Worm (Caenorhabditis elegans) whole organism, L1 larva: ENCODE data around the gene T21B4.15.
"Not testable (repeated sequence)": the region's sequence is repeated elsewhere in the genome, so short reads cannot be mapped to it uniquely, and the experiment has no call there.

Source experiments
- C16A3.4 ChIP-seq: fragments of 150-350 bp; optimal IDR thresholded peaks from 2 replicates; lab custom pipeline; 2014; ENCODE audit warnings: missing biosample characterization, missing genetic modification characterization
- C34B4.2 ChIP-seq: sonication (generic microtip); optimal IDR thresholded peaks from 2 replicates; lab custom pipeline; 2017; ENCODE audit warnings: mild to moderate bottlenecking, missing genetic modification characterization, missing compliant biosample characterization
- F16B12.6 ChIP-seq: fragments of 150-350 bp; optimal IDR thresholded peaks from 2 replicates; lab custom pipeline; 2014; ENCODE audit warnings: missing biosample characterization, missing genetic modification characterization
- Y116A8C.19 ChIP-seq: sonication (generic microtip); optimal IDR thresholded peaks from 2 replicates; lab custom pipeline; 2016; ENCODE audit warnings: missing compliant biosample characterization, missing genetic modification characterization, borderline replicate concordance
- aly-2 ChIP-seq: fragments of 150-350 bp; optimal IDR thresholded peaks from 2 replicates; lab custom pipeline; 2014; ENCODE audit warnings: missing biosample characterization, missing genetic modification characterization
- ama-1 ChIP-seq: fragments of 150-350 bp; optimal IDR thresholded peaks from 2 replicates; lab custom pipeline; 2014
- blmp-1 ChIP-seq: fragments of 150-350 bp; optimal IDR thresholded peaks from 2 replicates; lab custom pipeline; 2014; ENCODE audit warnings: missing biosample characterization, missing genetic modification characterization
- ceh-8 ChIP-seq: fragments of 200-800 bp; sonication (Bioruptor generic); optimal IDR thresholded peaks from 2 replicates; lab custom pipeline; 2018; ENCODE audit warnings: mild to moderate bottlenecking, missing genetic modification characterization, moderate library complexity, missing compliant biosample characterization
- ceh-82 ChIP-seq, 3 experiments: fragments of 150-350 bp in 1 of 3; sonication (generic microtip) in 2 of 3; optimal IDR thresholded peaks; 2 replicates each; lab custom pipeline; 2014 to 2017; ENCODE audit warnings: missing biosample characterization in 3 of 3, missing genetic modification characterization in 3 of 3
- ceh-90 ChIP-seq: sonication (generic microtip); optimal IDR thresholded peaks from 2 replicates; lab custom pipeline; 2016; ENCODE audit warnings: missing genetic modification characterization, missing compliant biosample characterization
- dsc-1 ChIP-seq: sonication (generic microtip); optimal IDR thresholded peaks from 2 replicates; lab custom pipeline; 2016; ENCODE audit warnings: mild to moderate bottlenecking, missing genetic modification characterization, missing compliant biosample characterization
- efl-1 ChIP-seq, 4 experiments: fragments of 150-350 bp; optimal IDR thresholded peaks in 3 of 4; peaks in 1 of 4; 1 replicate in 1 of 4; 2 replicates in 3 of 4; lab custom pipeline; 2014; ENCODE audit warnings: missing biosample characterization in 2 of 4, missing genetic modification characterization in 2 of 4, missing genetic modification reagents in 2 of 4
- egl-27 ChIP-seq, 2 experiments: fragments of 150-350 bp in 1 of 2; sonication (generic microtip); optimal IDR thresholded peaks; 3 replicates each; lab custom pipeline; 2017 to 2018; ENCODE audit warnings: missing biosample characterization in 2 of 2, missing genetic modification characterization in 2 of 2, missing genetic modification reagents in 2 of 2
- elt-2 ChIP-seq: sonication (generic microtip); optimal IDR thresholded peaks from 2 replicates; lab custom pipeline; 2016; ENCODE audit warnings: missing genetic modification characterization, mild to moderate bottlenecking, inconsistent platforms, missing compliant biosample characterization, missing genetic modification reagents
- elt-3 ChIP-seq, 6 experiments: fragments of 150-350 bp in 1 of 6; sonication (generic microtip); optimal IDR thresholded peaks; 2 replicates each; lab custom pipeline; 2017 to 2018; ENCODE audit warnings: missing biosample characterization in 6 of 6, missing genetic modification characterization in 6 of 6, inconsistent platforms in 1 of 6
- fkh-8 ChIP-seq: sonication (generic microtip); optimal IDR thresholded peaks from 2 replicates; lab custom pipeline; 2016; ENCODE audit warnings: mild to moderate bottlenecking, missing genetic modification characterization, missing compliant biosample characterization
- hlh-4 ChIP-seq: sonication (generic microtip); optimal IDR thresholded peaks from 2 replicates; lab custom pipeline; 2016; ENCODE audit warnings: mild to moderate bottlenecking, missing genetic modification characterization, missing compliant biosample characterization
- lin-14 ChIP-seq: fragments of 200-800 bp; sonication (Bioruptor generic); optimal IDR thresholded peaks from 2 replicates; lab custom pipeline; 2018; ENCODE audit warnings: mild to moderate bottlenecking, missing genetic modification characterization, moderate library complexity, missing compliant biosample characterization
- lin-35 ChIP-seq, 2 experiments: fragments of 150-350 bp; optimal IDR thresholded peaks; 2 replicates each; lab custom pipeline; 2014; ENCODE audit warnings: missing biosample characterization in 2 of 2, missing genetic modification characterization in 2 of 2, missing genetic modification reagents in 2 of 2
- lsy-2 ChIP-seq, 2 experiments: fragments of 150-350 bp; optimal IDR thresholded peaks; 2 replicates each; lab custom pipeline; 2014; ENCODE audit warnings: missing biosample characterization in 2 of 2, missing genetic modification characterization in 2 of 2
- mab-9 ChIP-seq: fragments of 200-800 bp; sonication (Bioruptor generic); IDR thresholded peaks from 2 replicates; pipeline ENCODE4 v1.3.6; 2022; ENCODE audit warnings: missing genetic modification reagents, missing genetic modification characterization, missing compliant biosample characterization
- mdl-1 ChIP-seq, 2 experiments: fragments of 150-350 bp; optimal IDR thresholded peaks; 2 replicates each; lab custom pipeline; 2014 to 2017; ENCODE audit warnings: missing biosample characterization in 2 of 2, missing genetic modification characterization in 2 of 2, inconsistent platforms in 1 of 2
- nhr-11 ChIP-seq: fragments of 150-350 bp; optimal IDR thresholded peaks from 2 replicates; lab custom pipeline; 2014; ENCODE audit warnings: missing biosample characterization, missing genetic modification characterization
- nhr-237 ChIP-seq: fragments of 150-350 bp; optimal IDR thresholded peaks from 2 replicates; lab custom pipeline; 2014; ENCODE audit warnings: missing biosample characterization, missing genetic modification characterization
- nhr-71 ChIP-seq: sonication (generic microtip); optimal IDR thresholded peaks from 2 replicates; lab custom pipeline; 2016; ENCODE audit warnings: mild to moderate bottlenecking, missing genetic modification characterization, moderate library complexity, missing compliant biosample characterization
- nhr-76 ChIP-seq: sonication (generic microtip); optimal IDR thresholded peaks from 2 replicates; lab custom pipeline; 2017; ENCODE audit warnings: missing biosample characterization, missing genetic modification characterization
- nhr-85 ChIP-seq: sonication (generic microtip); peaks from one replicate; lab custom pipeline; 2016; ENCODE audit warnings: missing genetic modification characterization, inconsistent platforms, missing compliant biosample characterization
- pag-3 ChIP-seq: sonication (generic microtip); optimal IDR thresholded peaks from 2 replicates; lab custom pipeline; 2017; ENCODE audit warnings: missing genetic modification characterization, mild to moderate bottlenecking, missing compliant biosample characterization, antibody characterized with exemption, borderline replicate concordance; ENCODE audit not compliant: insufficient read depth
- pqm-1 ChIP-seq: sonication (generic microtip); optimal IDR thresholded peaks from 3 replicates; lab custom pipeline; 2017; ENCODE audit warnings: missing biosample characterization, missing genetic modification characterization
- snu-23 ChIP-seq: sonication (generic microtip); optimal IDR thresholded peaks from 2 replicates; lab custom pipeline; 2016; ENCODE audit warnings: missing genetic modification characterization, missing compliant biosample characterization
- sox-4 ChIP-seq: sonication (generic microtip); optimal IDR thresholded peaks from 2 replicates; lab custom pipeline; 2016; ENCODE audit warnings: missing genetic modification characterization, missing compliant biosample characterization
- tbx-2 ChIP-seq: sonication (generic microtip); optimal IDR thresholded peaks from 2 replicates; lab custom pipeline; 2016; ENCODE audit warnings: missing genetic modification characterization, missing compliant biosample characterization
- tlp-1 ChIP-seq: fragments of 150-350 bp; optimal IDR thresholded peaks from 2 replicates; lab custom pipeline; 2014; ENCODE audit warnings: missing biosample characterization, missing genetic modification characterization
- unc-30 ChIP-seq: sonication (generic microtip); optimal IDR thresholded peaks from 2 replicates; lab custom pipeline; 2017; ENCODE audit warnings: missing biosample characterization, missing genetic modification characterization
- vab-15 ChIP-seq: sonication (generic microtip); optimal IDR thresholded peaks from 2 replicates; lab custom pipeline; 2017; ENCODE audit warnings: missing genotype, mild to moderate bottlenecking, missing genetic modification characterization, missing compliant biosample characterization
- xbp-1 ChIP-seq: sonication (generic microtip); optimal IDR thresholded peaks from 2 replicates; lab custom pipeline; 2016; ENCODE audit warnings: missing genetic modification characterization, missing compliant biosample characterization
- zip-4 ChIP-seq: fragments of 200-800 bp; sonication (Bioruptor generic); optimal IDR thresholded peaks from 2 replicates; lab custom pipeline; 2018; ENCODE audit warnings: mild to moderate bottlenecking, missing genetic modification characterization, moderate library complexity, missing compliant biosample characterization
- ztf-11 ChIP-seq, 2 experiments: sonication (generic microtip); optimal IDR thresholded peaks; 2 replicates each; lab custom pipeline; 2016 to 2017; ENCODE audit warnings: missing genetic modification characterization in 2 of 2, missing biosample characterization in 1 of 2, missing compliant biosample characterization in 1 of 2
- ztf-4 ChIP-seq: fragments of 150-350 bp; optimal IDR thresholded peaks from 2 replicates; lab custom pipeline; 2014; ENCODE audit warnings: missing biosample characterization, missing genetic modification characterization

T21B4.15 gene

DNA sequence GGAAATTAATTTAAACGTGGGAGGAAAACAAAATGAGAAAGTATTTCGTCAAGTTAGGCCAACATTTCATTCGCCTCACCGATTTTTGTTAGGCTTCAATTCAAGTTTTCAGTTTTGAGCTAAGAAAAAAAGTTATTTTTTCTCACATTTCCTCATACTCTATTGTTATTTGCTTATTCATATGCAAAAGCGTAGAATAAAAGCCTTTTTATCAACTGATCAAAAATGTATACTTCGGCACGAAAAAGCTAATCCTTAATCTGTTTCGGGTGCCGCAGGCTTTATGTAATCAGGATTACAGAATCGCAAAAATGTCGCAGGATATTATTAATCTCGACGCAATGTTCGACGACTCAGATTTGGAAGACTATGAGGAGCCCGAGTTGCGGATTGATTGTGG, at the start of gene T21B4.15:
T21B4.15 (plus strand) TSS at position 301 of the 400 bp plus-strand sequence.
- peak; percentile 53 for TF ChIP-seq dsc-1 (tag; lab: Kevin White, UChicago)
- peak; percentile 25 for TF ChIP-seq lin-14 (GFP tag; lab: Kevin White, UChicago)
- TF ChIP-seq ztf-4 (tag; lab: Kevin White, UChicago): no peak

DNA sequence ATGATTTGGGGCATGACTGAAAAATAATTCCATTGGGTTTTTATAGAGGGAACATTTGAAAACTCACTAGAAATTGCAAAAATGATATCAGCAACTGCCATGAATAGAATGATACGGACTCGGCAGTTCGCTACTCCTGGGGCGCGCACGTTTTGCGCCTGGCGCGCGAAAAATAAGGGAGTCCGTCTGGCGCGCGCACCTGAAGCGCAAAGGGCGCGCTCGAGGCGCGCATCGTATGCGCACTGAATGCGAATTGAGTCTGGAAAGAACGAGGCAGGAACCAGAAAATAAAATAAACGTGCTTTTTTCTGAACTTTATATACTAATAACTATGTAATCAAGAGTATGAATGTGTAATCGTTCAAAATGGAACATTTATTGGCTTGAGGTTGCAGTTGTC, 48.8 kb upstream of the T21B4.15 start, which contains the start of gene Y57A10C.10:
Y57A10C.10 (minus strand) TSS at position 101 of the 400 bp plus-strand sequence.
- not testable (repeated sequence) for TF ChIP-seq pag-3 (tag; lab: Kevin White, UChicago); lin-35 (GFP tag; optimal IDR thresholded peaks at IDR 0.05; lab: Kevin White, UChicago); nhr-11 (tag; lab: Kevin White, UChicago)
- TF ChIP-seq, all 84 proteins: peak for 0; not testable (repeated sequence) for 84

DNA sequence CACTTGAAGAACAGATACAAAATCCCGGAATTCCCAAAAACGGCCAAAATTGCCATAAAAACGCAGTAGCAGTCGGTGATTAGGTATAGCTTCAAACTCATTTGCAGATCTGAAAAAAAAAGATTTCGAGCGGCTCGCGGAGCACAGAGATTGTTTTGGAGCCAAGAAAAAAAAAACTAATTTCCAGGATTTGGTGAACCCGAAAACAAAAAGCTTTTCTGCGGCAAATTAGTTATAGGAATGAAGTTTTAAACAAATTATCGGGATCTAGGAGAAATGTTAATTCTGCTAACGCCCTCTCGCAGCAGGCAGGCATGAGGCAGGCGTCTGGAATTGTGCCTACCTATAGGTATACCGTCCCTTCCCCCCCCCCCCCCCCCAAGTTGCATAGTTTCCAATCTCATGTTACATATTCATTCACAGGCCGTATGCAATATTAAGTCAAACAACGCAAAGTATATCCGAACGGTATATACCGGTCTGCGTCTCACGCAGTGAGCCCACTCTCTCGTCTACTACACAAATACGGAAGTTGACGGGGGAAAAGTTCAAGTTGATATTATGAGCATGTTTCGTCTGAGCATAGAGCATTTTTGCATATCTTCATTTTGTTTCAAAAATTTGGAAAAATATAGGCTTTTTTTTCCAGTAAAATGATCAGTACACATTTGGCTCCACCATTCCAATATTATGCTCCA, 45.2 kb upstream of the T21B4.15 start, which contains the start of the genes W05H5.1 and pitr-6:
W05H5.1 (minus strand) TSS at position 101 of the 698 bp plus-strand sequence.
pitr-6 (plus strand) TSS at position 648 of the 698 bp plus-strand sequence.
- TF ChIP-seq lsy-2 (tag; optimal IDR thresholded peaks at IDR 0.05; lab: Kevin White, UChicago): no peak
- no peak for TF ChIP-seq tbx-2
- TF ChIP-seq nhr-85: no peak
- no peak for TF ChIP-seq Y116A8C.19
- TF ChIP-seq nhr-76 (tag; lab: Kevin White, UChicago): no peak
- no peak for TF ChIP-seq F16B12.6 (tag; lab: Kevin White, UChicago)
- no peak for TF ChIP-seq sox-4
- TF ChIP-seq mdl-1 (tag; optimal IDR thresholded peaks at IDR 0.05; lab: Kevin White, UChicago): no peak
- no peak for TF ChIP-seq hlh-4 (tag; lab: Kevin White, UChicago)
- no peak for TF ChIP-seq C16A3.4 (tag; lab: Kevin White, UChicago)
- no peak for TF ChIP-seq elt-3 (tag; optimal IDR thresholded peaks at IDR 0.05; lab: Kevin White, UChicago)
- no peak for TF ChIP-seq mab-9 (GFP tag; lab: Robert Waterston, UW)
- no peak for TF ChIP-seq tlp-1 (tag; lab: Kevin White, UChicago)
- no peak for TF ChIP-seq vab-15 (tag; lab: Kevin White, UChicago)
- no peak for TF ChIP-seq egl-27 (tag; optimal IDR thresholded peaks at IDR 0.05; lab: Kevin White, UChicago)
- no peak for TF ChIP-seq blmp-1 (tag; lab: Kevin White, UChicago)
- TF ChIP-seq elt-2 (tag; lab: Kevin White, UChicago): no peak

DNA sequence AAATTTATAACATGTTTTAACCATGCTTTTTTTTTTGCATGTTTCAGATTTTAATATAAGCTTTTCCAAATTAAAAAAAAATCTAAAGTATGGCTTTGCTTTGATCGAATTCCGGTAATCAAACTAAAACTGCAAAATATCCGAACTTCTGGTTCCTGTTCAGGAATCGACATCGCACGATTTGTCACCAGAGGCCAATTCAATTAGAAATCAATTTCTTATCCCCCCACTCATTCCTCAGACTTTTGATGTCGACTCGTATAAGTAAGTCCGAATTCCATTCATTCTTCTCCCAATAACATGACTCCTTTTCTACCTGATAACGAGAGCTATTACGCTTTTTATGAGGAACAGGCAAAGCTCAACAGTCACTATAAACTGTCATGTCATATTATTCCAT, 41.8 kb upstream of the T21B4.15 start, which contains the start of gene srh-27:
srh-27 (plus strand) TSS at position 301 of the 400 bp plus-strand sequence.
- TF ChIP-seq xbp-1 (no peak), C16A3.4 (tag; lab: Kevin White, UChicago) (no peak), zip-4 (GFP tag; lab: Kevin White, UChicago) (no peak), aly-2 (no peak)
- TF ChIP-seq, all 84 proteins: peak for 0

DNA sequence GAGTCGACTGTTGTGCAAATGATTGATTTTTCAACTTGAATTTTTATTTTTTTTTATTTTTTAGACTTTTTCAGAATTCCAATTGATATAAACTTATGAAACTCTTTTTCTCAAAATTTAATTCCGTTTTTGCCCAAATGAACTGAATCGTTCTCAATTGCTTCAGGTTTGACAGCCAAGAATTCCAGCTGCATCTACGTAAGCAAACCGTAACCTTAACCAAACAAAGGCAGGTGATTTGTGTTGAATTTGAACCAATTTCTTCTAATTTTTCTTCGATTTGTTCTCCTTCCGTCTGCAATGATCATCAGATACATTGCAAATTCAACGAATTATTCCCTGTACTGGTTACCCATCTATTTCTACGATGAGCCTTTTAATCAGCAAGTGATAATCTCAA, 40.2 kb upstream of the T21B4.15 start, which contains the start of gene sre-34:
sre-34 (plus strand) TSS at position 301 of the 400 bp plus-strand sequence.
- TF ChIP-seq ama-1 (lab: Kevin White, UChicago) (no peak), ztf-11 (tag; optimal IDR thresholded peaks at IDR 0.05; lab: Kevin White, UChicago) (no peak), pqm-1 (tag; lab: Kevin White, UChicago) (no peak), ceh-8 (GFP tag; lab: Kevin White, UChicago) (no peak), efl-1 (optimal IDR thresholded peaks at IDR 0.05; lab: Kevin White, UChicago) (no peak), efl-1 (GFP tag; optimal IDR thresholded peaks at IDR 0.05 in 1 of 2; lab: Kevin White, UChicago) (no peak), nhr-71 (tag; lab: Kevin White, UChicago) (no peak), ceh-82 (tag; optimal IDR thresholded peaks at IDR 0.05; lab: Kevin White, UChicago) (no peak), snu-23 (GFP tag; lab: Kevin White, UChicago) (no peak), C34B4.2 (tag; lab: Kevin White, UChicago) (no peak), ceh-90 (tag; lab: Kevin White, UChicago) (no peak), nhr-237 (tag; lab: Kevin White, UChicago) (no peak), fkh-8 (tag; lab: Kevin White, UChicago) (no peak), tbx-2 (no peak), unc-30 (no peak)
